Worm (Caenorhabditis elegans) whole organism, mixed stage, embryonic: ENCODE measurements around the gene F57F4.2.

Experiments used
- bed-3 ChIP-seq: fragments of 200-800 bp; sonication (Bioruptor generic); optimal IDR thresholded peaks from 3 replicates; lab custom pipeline; 2018; ENCODE audit warnings: mild to moderate bottlenecking, missing genetic modification characterization, moderate library complexity, missing compliant biosample characterization
- ceh-39 ChIP-seq: fragments of 150-350 bp; optimal IDR thresholded peaks from 2 replicates; lab custom pipeline; 2014; ENCODE audit warnings: missing biosample characterization, missing genetic modification characterization
- ceh-83 ChIP-seq: fragments of 200-800 bp; sonication (Bioruptor generic); optimal IDR thresholded peaks from 2 replicates; lab custom pipeline; 2018; ENCODE audit warnings: mild to moderate bottlenecking, missing genetic modification characterization, missing compliant biosample characterization
- ces-1 ChIP-seq: fragments of 150-350 bp; optimal IDR thresholded peaks from 2 replicates; lab custom pipeline; 2014; ENCODE audit warnings: missing biosample characterization, missing genetic modification reagents, missing genetic modification characterization
- elt-1 ChIP-seq: sonication (generic microtip); optimal IDR thresholded peaks from 2 replicates; lab custom pipeline; 2017; ENCODE audit warnings: missing genetic modification characterization, mild to moderate bottlenecking, missing compliant biosample characterization, antibody characterized with exemption, moderate library complexity, borderline replicate concordance; ENCODE audit not compliant: insufficient read depth
- ham-2 ChIP-seq: fragments of 200-800 bp; sonication (Bioruptor generic); optimal IDR thresholded peaks from 2 replicates; lab custom pipeline; 2018; ENCODE audit warnings: mild to moderate bottlenecking, missing genetic modification characterization, missing compliant biosample characterization
- lsy-2 ChIP-seq: fragments of 150-350 bp; optimal IDR thresholded peaks from 2 replicates; lab custom pipeline; 2014; ENCODE audit warnings: missing biosample characterization, missing genetic modification characterization
- nhr-12 ChIP-seq: fragments of 150-350 bp; optimal IDR thresholded peaks from 2 replicates; lab custom pipeline; 2014; ENCODE audit warnings: missing biosample characterization, missing genetic modification characterization
- nhr-237 ChIP-seq: fragments of 150-350 bp; optimal IDR thresholded peaks from 2 replicates; lab custom pipeline; 2014; ENCODE audit warnings: missing biosample characterization, missing genetic modification characterization
- nhr-28 ChIP-seq: fragments of 150-350 bp; optimal IDR thresholded peaks from 2 replicates; lab custom pipeline; 2014; ENCODE audit warnings: missing biosample characterization, missing genetic modification characterization
- snpc-4 ChIP-seq: fragments of 150-350 bp; optimal IDR thresholded peaks from 2 replicates; lab custom pipeline; 2014; ENCODE audit warnings: missing biosample characterization, missing genetic modification characterization
- sptf-1 ChIP-seq: sonication (generic microtip); optimal IDR thresholded peaks from 2 replicates; lab custom pipeline; 2017; ENCODE audit warnings: mild to moderate bottlenecking, missing genetic modification characterization, moderate library complexity, missing compliant biosample characterization
- unc-62 ChIP-seq: fragments of 150-350 bp; optimal IDR thresholded peaks from 2 replicates; lab custom pipeline; 2014; ENCODE audit warnings: missing biosample characterization, missing genetic modification reagents, missing genetic modification characterization
- ztf-11 ChIP-seq: fragments of 150-350 bp; optimal IDR thresholded peaks from 2 replicates; lab custom pipeline; 2014; ENCODE audit warnings: missing biosample characterization, missing genetic modification characterization

DNA sequence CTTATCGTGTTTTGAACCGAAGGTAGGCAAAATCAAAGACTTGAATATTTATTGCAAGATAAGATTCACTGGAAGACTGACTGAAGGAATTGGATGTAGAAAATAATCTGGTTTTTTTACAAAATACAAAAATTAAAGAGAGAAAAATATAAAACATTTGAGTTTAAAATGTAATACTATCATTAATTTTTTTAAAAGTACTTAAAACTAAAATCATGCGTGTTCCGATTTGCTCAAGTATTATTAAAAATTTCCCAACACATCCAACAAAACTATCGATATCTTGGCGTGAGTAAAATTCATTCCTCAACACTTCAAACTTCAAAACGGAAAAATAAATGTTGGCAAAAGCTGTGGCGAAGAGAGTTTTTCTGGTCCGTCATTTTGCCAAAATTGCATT is 629 bp upstream of the F57F4.2 start, which contains the start of gene F57F4.1:
- TF ChIP-seq unc-62 = no peak
- no peak for TF ChIP-seq nhr-12 (tag; lab: Kevin White, UChicago)
- no peak for TF ChIP-seq lsy-2 (tag; lab: Kevin White, UChicago)
- no peak for TF ChIP-seq ces-1 (GFP tag; lab: Kevin White, UChicago)
- TF ChIP-seq nhr-28 = no peak
- TF ChIP-seq ztf-11 (tag; lab: Kevin White, UChicago) = no peak
- TF ChIP-seq ceh-83 (GFP tag; lab: Kevin White, UChicago) = no peak
- TF ChIP-seq bed-3 = no peak
- TF ChIP-seq ham-2 = no peak
- no peak for TF ChIP-seq elt-1 (tag; lab: Kevin White, UChicago)
- no peak for TF ChIP-seq ceh-39 (tag; lab: Kevin White, UChicago)
- no peak for TF ChIP-seq nhr-237 (tag; lab: Kevin White, UChicago)
- no peak for TF ChIP-seq sptf-1 (tag; lab: Kevin White, UChicago)
- TF ChIP-seq snpc-4 = no peak
